Worm (Caenorhabditis elegans) whole organism, L3 larva: ENCODE measurements around the gene bath-30.

Experiments
- aly-2 ChIP-seq: fragments of 150-350 bp; optimal IDR thresholded peaks from 2 replicates; lab custom pipeline; 2014; ENCODE audit warnings: missing biosample characterization, missing genetic modification characterization
- ama-1 ChIP-seq: fragments of 150-350 bp; optimal IDR thresholded peaks from 2 replicates; lab custom pipeline; 2018
- ceh-16 ChIP-seq: sonication (generic microtip); optimal IDR thresholded peaks from 2 replicates; lab custom pipeline; 2017; ENCODE audit warnings: missing biosample characterization, missing genetic modification characterization
- ceh-82 ChIP-seq: fragments of 150-350 bp; optimal IDR thresholded peaks from 2 replicates; lab custom pipeline; 2014; ENCODE audit warnings: missing biosample characterization, missing genetic modification characterization
- daf-12 ChIP-seq: fragments of 150-350 bp; optimal IDR thresholded peaks from 2 replicates; lab custom pipeline; 2014; ENCODE audit warnings: missing biosample characterization, missing genetic modification reagents, missing genetic modification characterization
- egl-27 ChIP-seq: sonication (generic microtip); optimal IDR thresholded peaks from 4 replicates; lab custom pipeline; 2017; ENCODE audit warnings: missing biosample characterization, missing genetic modification reagents, missing genetic modification characterization
- egl-5 ChIP-seq: fragments of 150-350 bp; optimal IDR thresholded peaks from 2 replicates; lab custom pipeline; 2017; ENCODE audit warnings: missing biosample characterization, missing genetic modification reagents, missing genetic modification characterization, inconsistent platforms
- elt-1 ChIP-seq: fragments of 150-350 bp; optimal IDR thresholded peaks from 2 replicates; lab custom pipeline; 2014; ENCODE audit warnings: missing biosample characterization, missing genetic modification characterization
- elt-2 ChIP-seq: sonication (generic microtip); optimal IDR thresholded peaks from 2 replicates; lab custom pipeline; 2016; ENCODE audit warnings: missing genetic modification reagents, mild to moderate bottlenecking, missing genetic modification characterization, missing compliant biosample characterization
- elt-3 ChIP-seq, 3 experiments: fragments of 150-350 bp in 1 of 3; sonication (generic microtip) in 2 of 3; optimal IDR thresholded peaks; 2 replicates in 2 of 3; 4 replicates in 1 of 3; lab custom pipeline; 2014 to 2017; ENCODE audit warnings: missing biosample characterization in 3 of 3, missing genetic modification characterization in 3 of 3
- eor-1 ChIP-seq, 2 experiments: fragments of 150-350 bp; optimal IDR thresholded peaks; 2 replicates each; lab custom pipeline; 2014 to 2018; ENCODE audit warnings: missing biosample characterization in 2 of 2, missing genetic modification characterization in 2 of 2
- fkh-10 ChIP-seq: sonication (generic microtip); optimal IDR thresholded peaks from 2 replicates; lab custom pipeline; 2017; ENCODE audit warnings: missing biosample characterization, missing genetic modification reagents, missing genetic modification characterization
- fkh-2 ChIP-seq: fragments of 150-350 bp; optimal IDR thresholded peaks from 2 replicates; lab custom pipeline; 2014; ENCODE audit warnings: missing biosample characterization, missing genetic modification reagents, missing genetic modification characterization
- hmg-11 ChIP-seq: sonication (generic microtip); optimal IDR thresholded peaks from 2 replicates; lab custom pipeline; 2016; ENCODE audit warnings: missing genetic modification characterization, missing compliant biosample characterization
- jun-1 ChIP-seq: fragments of 150-350 bp; optimal IDR thresholded peaks from 2 replicates; lab custom pipeline; 2014; ENCODE audit warnings: missing biosample characterization, missing genetic modification reagents, missing genetic modification characterization
- lin-15B ChIP-seq: fragments of 150-350 bp; optimal IDR thresholded peaks from 2 replicates; lab custom pipeline; 2014; ENCODE audit warnings: missing biosample characterization, missing genetic modification characterization
- lsy-12 ChIP-seq: sonication (generic microtip); optimal IDR thresholded peaks from 2 replicates; lab custom pipeline; 2016; ENCODE audit warnings: mild to moderate bottlenecking, missing genetic modification characterization, missing compliant biosample characterization
- mml-1 ChIP-seq: fragments of 150-350 bp; sonication (generic microtip); optimal IDR thresholded peaks from 3 replicates; lab custom pipeline; 2014; ENCODE audit warnings: missing biosample characterization, missing genetic modification characterization
- nfya-1 ChIP-seq: sonication (generic microtip); optimal IDR thresholded peaks from 2 replicates; lab custom pipeline; 2017; ENCODE audit warnings: missing genetic modification characterization, mild to moderate bottlenecking, missing compliant biosample characterization, antibody characterized with exemption, moderate library complexity; ENCODE audit not compliant: insufficient read depth
- nhr-11 ChIP-seq: fragments of 150-350 bp; optimal IDR thresholded peaks from 2 replicates; lab custom pipeline; 2014; ENCODE audit warnings: missing biosample characterization, missing genetic modification characterization
- nhr-237 ChIP-seq: fragments of 150-350 bp; optimal IDR thresholded peaks from 2 replicates; lab custom pipeline; 2014; ENCODE audit warnings: missing biosample characterization, missing genetic modification characterization
- nhr-43 ChIP-seq: sonication (generic microtip); optimal IDR thresholded peaks from 2 replicates; lab custom pipeline; 2016; ENCODE audit warnings: mild to moderate bottlenecking, missing genetic modification characterization, missing compliant biosample characterization; ENCODE audit not compliant: poor library complexity, severe bottlenecking
- nhr-76 ChIP-seq: fragments of 150-350 bp; sonication (generic microtip); optimal IDR thresholded peaks from 5 replicates; lab custom pipeline; 2014; ENCODE audit warnings: missing biosample characterization, missing genetic modification characterization
- nhr-77 ChIP-seq: fragments of 150-350 bp; optimal IDR thresholded peaks from 2 replicates; lab custom pipeline; 2014; ENCODE audit warnings: missing biosample characterization, missing genetic modification characterization
- pha-4 ChIP-seq: fragments of 150-350 bp; optimal IDR thresholded peaks from 2 replicates; lab custom pipeline; 2014; ENCODE audit warnings: missing biosample characterization, missing genetic modification reagents, missing genetic modification characterization
- pqm-1 ChIP-seq: fragments of 150-350 bp; optimal IDR thresholded peaks from 2 replicates; lab custom pipeline; 2017; ENCODE audit warnings: missing biosample characterization, missing genetic modification characterization, inconsistent platforms
- sea-2 ChIP-seq: fragments of 150-350 bp; sonication (generic microtip); optimal IDR thresholded peaks from 4 replicates; lab custom pipeline; 2014; ENCODE audit warnings: missing biosample characterization, missing genetic modification reagents, missing genetic modification characterization
- skn-1 ChIP-seq: fragments of 150-350 bp; optimal IDR thresholded peaks from 2 replicates; lab custom pipeline; 2014; ENCODE audit warnings: missing biosample characterization, missing genetic modification characterization
- unc-39 ChIP-seq: sonication (generic microtip); optimal IDR thresholded peaks from 4 replicates; lab custom pipeline; 2017; ENCODE audit warnings: missing biosample characterization, missing genetic modification characterization
- unc-62 ChIP-seq: fragments of 150-350 bp; sonication (generic microtip); optimal IDR thresholded peaks from 4 replicates; lab custom pipeline; 2014; ENCODE audit warnings: missing biosample characterization, missing genetic modification reagents, missing genetic modification characterization
- zag-1 ChIP-seq: fragments of 150-350 bp; optimal IDR thresholded peaks from 2 replicates; lab custom pipeline; 2014; ENCODE audit warnings: missing biosample characterization, missing genetic modification characterization
- ztf-11 ChIP-seq: fragments of 150-350 bp; optimal IDR thresholded peaks from 2 replicates; lab custom pipeline; 2014; ENCODE audit warnings: missing biosample characterization, missing genetic modification characterization
- ztf-4 ChIP-seq: fragments of 150-350 bp; optimal IDR thresholded peaks from 2 replicates; lab custom pipeline; 2014; ENCODE audit warnings: missing biosample characterization, missing genetic modification characterization

bath-30 gene

ce11 chrII:3346328-3346780, at the start of gene bath-30:
Gene bath-30 (minus strand): TSS chrII:3346378.
- TF ChIP-seq pqm-1 (tag; lab: Kevin White, UChicago) = no peak
- TF ChIP-seq nhr-11 (tag; lab: Kevin White, UChicago) = no peak
- no peak for TF ChIP-seq zag-1 (tag; lab: Kevin White, UChicago)
- TF ChIP-seq pha-4 (tag; lab: Kevin White, UChicago) = no peak

ce11 chrII:3395484-3395883, 49.3 kb upstream of the bath-30 start, which contains the start of gene nep-20:
Gene nep-20 (minus strand): TSS chrII:3395584.
- TF ChIP-seq unc-39 (tag; lab: Kevin White, UChicago) (no peak), egl-5 (tag; lab: Kevin White, UChicago) (no peak), mml-1 (tag; lab: Kevin White, UChicago) (no peak), nhr-237 (tag; lab: Kevin White, UChicago) (no peak), sea-2 (GFP tag; lab: Kevin White, UChicago) (no peak), fkh-2 (tag; lab: Kevin White, UChicago) (no peak), fkh-10 (GFP tag; lab: Kevin White, UChicago) (no peak), ztf-4 (tag; lab: Kevin White, UChicago) (no peak), ztf-11 (tag; lab: Kevin White, UChicago) (no peak), egl-27 (tag; lab: Kevin White, UChicago) (no peak)
- TF ChIP-seq, all 47 proteins: peak for 0

DNA sequence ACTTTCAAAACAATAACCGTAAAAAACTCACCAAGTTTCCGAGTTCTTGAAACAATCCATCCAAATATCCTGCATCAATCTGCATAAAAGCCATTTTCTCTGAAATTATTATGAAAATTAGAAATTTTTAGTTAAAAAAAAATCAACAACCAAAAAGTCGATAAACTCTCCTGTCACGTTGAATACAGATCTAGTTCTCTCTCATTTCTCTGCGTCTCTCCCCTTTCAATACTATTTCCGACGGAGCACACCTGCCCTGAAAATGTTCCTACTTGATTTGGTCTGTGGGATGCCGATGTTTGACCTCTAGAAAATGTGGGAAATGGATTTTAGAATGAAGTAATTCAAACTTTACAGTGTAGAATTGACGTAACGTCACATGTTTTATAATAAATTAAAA, 41.3 kb upstream of the bath-30 start, which contains the start of gene T06D4.6:
T06D4.6 (minus strand) TSS at position 101 of the 400 bp plus-strand sequence.
- no peak for TF ChIP-seq pqm-1 (tag; lab: Kevin White, UChicago)

DNA sequence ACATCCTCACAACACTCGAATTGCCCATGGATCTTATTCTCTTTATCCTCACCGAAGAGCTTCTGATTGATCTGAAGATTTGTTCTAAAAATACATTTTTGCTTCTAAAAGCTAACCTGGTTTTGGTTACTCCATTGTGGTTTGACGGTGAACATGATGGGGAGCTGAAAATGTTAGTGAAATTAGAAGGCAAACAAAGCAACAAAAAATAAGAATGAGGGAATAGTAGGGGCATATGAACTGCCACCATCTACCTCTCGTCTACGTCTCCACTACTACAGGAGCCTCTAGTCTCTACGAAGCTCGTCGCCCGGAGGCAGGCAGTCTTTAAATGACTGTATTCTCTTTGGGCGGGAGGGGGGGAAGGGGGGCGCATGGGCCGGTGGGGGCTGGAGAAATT, 39.6 kb upstream of the bath-30 start, which contains the start of gene T06D4.2:
T06D4.2 (minus strand) TSS at position 170 of the 400 bp plus-strand sequence.
- no peak for TF ChIP-seq skn-1 (tag; lab: Kevin White, UChicago)
- TF ChIP-seq elt-1 = no peak
- TF ChIP-seq daf-12 = no peak
- no peak for TF ChIP-seq nhr-43
- TF ChIP-seq elt-3 (tag; optimal IDR thresholded peaks at IDR 0.05; lab: Kevin White, UChicago) = no peak
- no peak for TF ChIP-seq mml-1 (tag; lab: Kevin White, UChicago)
- no peak for TF ChIP-seq ceh-82 (tag; lab: Kevin White, UChicago)

DNA sequence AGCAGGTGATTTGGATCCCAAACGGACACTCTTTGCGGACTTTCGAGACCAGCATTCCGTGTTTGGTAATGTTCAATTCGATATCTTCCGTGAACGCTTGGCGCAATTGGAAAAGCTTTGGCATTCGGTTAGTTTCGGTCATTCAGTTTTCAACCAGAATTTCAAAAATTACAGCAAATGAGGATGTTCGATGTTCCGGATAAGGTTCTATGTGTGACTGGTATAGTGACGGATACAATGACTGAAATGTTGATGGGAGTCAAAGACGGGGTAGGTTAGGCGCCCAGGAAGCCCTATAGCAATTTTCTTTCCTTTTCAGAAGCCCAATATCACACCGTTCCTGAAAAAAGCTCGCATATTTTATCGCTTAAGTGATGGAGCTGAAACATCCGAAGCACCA, 36.9 kb upstream of the bath-30 start:
- TF ChIP-seq jun-1 = no peak
- TF ChIP-seq mml-1 (tag; lab: Kevin White, UChicago) = no peak
- TF ChIP-seq unc-62 = no peak
- TF ChIP-seq pha-4 (tag; lab: Kevin White, UChicago) = no peak
- no peak for TF ChIP-seq ama-1 (lab: Kevin White, UChicago)
- TF ChIP-seq elt-3 (tag; optimal IDR thresholded peaks at IDR 0.05; lab: Kevin White, UChicago) = no peak
- no peak for TF ChIP-seq elt-2 (tag; lab: Kevin White, UChicago)
- no peak for TF ChIP-seq lin-15B (tag; lab: Kevin White, UChicago)
- no peak for TF ChIP-seq elt-1
- TF ChIP-seq lsy-12 (tag; lab: Kevin White, UChicago) = no peak
- no peak for TF ChIP-seq nfya-1
- TF ChIP-seq eor-1 (tag; optimal IDR thresholded peaks at IDR 0.05; lab: Kevin White, UChicago) = no peak
- no peak for TF ChIP-seq nhr-77 (tag; lab: Kevin White, UChicago)
- no peak for TF ChIP-seq sea-2 (GFP tag; lab: Kevin White, UChicago)
- no peak for TF ChIP-seq nhr-76

DNA sequence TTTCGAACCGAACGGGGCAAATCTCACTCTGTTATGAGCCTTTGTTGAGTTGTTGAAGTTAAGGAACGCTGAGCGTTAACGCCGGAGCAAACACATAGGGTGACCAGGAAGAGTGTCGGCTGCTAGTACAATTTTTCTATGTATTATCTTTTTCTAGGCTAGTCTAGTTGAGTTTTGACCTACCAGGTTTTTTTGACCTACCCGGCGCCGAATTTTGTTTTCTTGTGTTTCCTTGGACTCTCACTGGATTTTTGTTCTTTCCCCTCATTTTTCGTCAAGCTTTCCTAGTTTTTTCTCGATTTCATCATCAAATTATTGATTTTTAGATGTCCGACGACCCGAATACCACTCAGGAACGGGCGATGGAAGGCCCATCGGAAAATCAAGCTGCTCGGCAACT, 35.3 kb upstream of the bath-30 start, which contains the start of gene T06D4.1:
T06D4.1 (plus strand) TSS at position 321 of the 400 bp plus-strand sequence.
- TF ChIP-seq aly-2 (tag; lab: Kevin White, UChicago) (no peak), lin-15B (tag; lab: Kevin White, UChicago) (no peak), ztf-4 (tag; lab: Kevin White, UChicago) (no peak), nfya-1 (no peak), elt-1 (no peak), ztf-11 (tag; lab: Kevin White, UChicago) (no peak), unc-62 (no peak), sea-2 (GFP tag; lab: Kevin White, UChicago) (no peak), hmg-11 (tag; lab: Kevin White, UChicago) (no peak), egl-5 (tag; lab: Kevin White, UChicago) (no peak), elt-2 (tag; lab: Kevin White, UChicago) (no peak), eor-1 (tag; optimal IDR thresholded peaks at IDR 0.05; lab: Kevin White, UChicago) (no peak), ceh-16 (no peak), lsy-12 (tag; lab: Kevin White, UChicago) (no peak), skn-1 (tag; lab: Kevin White, UChicago) (no peak)
